Worm (Caenorhabditis elegans) whole organism, L4 larva: ENCODE results near the gene R04D3.3.

Experiments
- ces-1 ChIP-seq: fragments of 150-350 bp; sonication (generic microtip); optimal IDR thresholded peaks from 4 replicates; lab custom pipeline; 2014; ENCODE audit warnings: missing biosample characterization, missing genetic modification reagents, missing genetic modification characterization
- fkh-10 ChIP-seq: fragments of 150-350 bp; optimal IDR thresholded peaks from 2 replicates; lab custom pipeline; 2014; ENCODE audit warnings: missing biosample characterization, missing genetic modification reagents, missing genetic modification characterization
- lin-13 ChIP-seq: fragments of 150-350 bp; optimal IDR thresholded peaks from 2 replicates; lab custom pipeline; 2014; ENCODE audit warnings: missing biosample characterization, missing genetic modification reagents, missing genetic modification characterization
- madf-5 ChIP-seq, 2 experiments: fragments of 200-800 bp; sonication (Bioruptor generic); IDR thresholded peaks; 2 replicates each; pipeline ENCODE4 v1.3.6; 2022; ENCODE audit warnings: missing compliant biosample characterization in 2 of 2, missing genetic modification characterization in 2 of 2
- nhr-76 ChIP-seq: fragments of 150-350 bp; optimal IDR thresholded peaks from 2 replicates; lab custom pipeline; 2014; ENCODE audit warnings: missing biosample characterization, missing genetic modification characterization
- nhr-77 ChIP-seq: fragments of 150-350 bp; optimal IDR thresholded peaks from 2 replicates; lab custom pipeline; 2014; ENCODE audit warnings: missing biosample characterization, missing genetic modification characterization

DNA sequence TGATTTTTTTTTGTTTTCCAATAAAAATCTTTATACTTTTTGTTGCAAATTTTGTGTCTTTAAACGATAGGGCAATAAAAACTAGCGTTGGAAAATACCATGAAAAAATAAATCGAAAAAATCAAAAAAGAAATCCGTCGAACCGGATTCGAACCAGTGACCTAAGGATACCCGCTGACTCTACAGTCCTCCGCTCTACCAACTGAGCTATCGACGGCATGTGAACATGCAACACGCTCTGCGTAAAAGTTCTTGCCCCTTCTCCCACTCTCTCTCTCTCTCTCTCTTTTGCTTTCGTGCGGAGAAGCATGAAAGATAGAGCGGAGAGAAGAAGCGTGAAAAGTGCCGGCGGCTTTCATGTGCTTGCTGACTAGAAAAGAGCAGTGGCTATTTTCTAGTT, 25.9 kb downstream of the R04D3.3 start:
- TF ChIP-seq ces-1 (GFP tag; lab: Kevin White, UChicago) (no peak), nhr-77 (tag; lab: Kevin White, UChicago) (peak; percentile 22), nhr-76 (tag; lab: Kevin White, UChicago) (no peak), lin-13 (GFP tag; lab: Kevin White, UChicago) (peak; percentile 55), fkh-10 (peak; percentile 63), madf-5 (GFP tag; IDR thresholded peaks at IDR 0.05; lab: Robert Waterston, UW) (peak; percentile 54 to 81; a peak in 2 of 4 replicates)
